Worm (Caenorhabditis elegans) whole organism, young adult: ENCODE data around the gene cpr-4.

Experiments
- B0336.3 ChIP-seq: fragments of 200-800 bp; sonication (Bioruptor generic); IDR thresholded peaks from 2 replicates; pipeline ENCODE4 v1.3.6; 2022; ENCODE audit warnings: missing genetic modification characterization, missing compliant biosample characterization
- D2030.7 ChIP-seq: fragments of 200-800 bp; sonication (Bioruptor generic); IDR thresholded peaks from 2 replicates; pipeline ENCODE4 v1.3.6; 2022; ENCODE audit warnings: missing genetic modification reagents, missing genetic modification characterization, missing compliant biosample characterization
- F23B12.7 ChIP-seq: sonication (generic microtip); optimal IDR thresholded peaks from 2 replicates; lab custom pipeline; 2017; ENCODE audit warnings: missing genetic modification characterization, mild to moderate bottlenecking, missing compliant biosample characterization, antibody characterized with exemption, moderate library complexity; ENCODE audit not compliant: insufficient read depth
- F39B2.1 ChIP-seq: fragments of 200-800 bp; sonication (Bioruptor generic); IDR thresholded peaks from 2 replicates; pipeline ENCODE4 v1.3.6; 2022; ENCODE audit warnings: missing genetic modification reagents, missing genetic modification characterization, missing compliant biosample characterization
- T26A5.8 ChIP-seq: sonication (generic microtip); optimal IDR thresholded peaks from 2 replicates; lab custom pipeline; 2016; ENCODE audit warnings: missing genetic modification characterization, missing compliant biosample characterization
- Y53G8AR.9 ChIP-seq: fragments of 200-800 bp; sonication (Bioruptor generic); conservative IDR thresholded peaks from 2 replicates; pipeline ENCODE4 v1.3.6; 2022; ENCODE audit warnings: missing genetic modification reagents, missing genetic modification characterization, missing compliant biosample characterization
- Y95B8A.8 ChIP-seq: fragments of 200-800 bp; sonication (Bioruptor generic); IDR thresholded peaks from 2 replicates; pipeline ENCODE4 v1.3.6; 2022; ENCODE audit warnings: missing genetic modification reagents, missing genetic modification characterization, missing compliant biosample characterization
- akir-1 ChIP-seq: fragments of 200-800 bp; sonication (Bioruptor generic); optimal IDR thresholded peaks from 2 replicates; lab custom pipeline; 2018; ENCODE audit warnings: mild to moderate bottlenecking, missing genetic modification characterization, moderate library complexity, missing compliant biosample characterization
- aptf-3 ChIP-seq: fragments of 200-800 bp; sonication (Bioruptor generic); IDR thresholded peaks from 2 replicates; pipeline ENCODE4 v1.3.6; 2022; ENCODE audit warnings: missing genetic modification characterization, missing compliant biosample characterization
- atf-7 ChIP-seq: sonication (generic microtip); optimal IDR thresholded peaks from 2 replicates; lab custom pipeline; 2017; ENCODE audit warnings: mild to moderate bottlenecking, missing genetic modification characterization, missing compliant biosample characterization
- bed-1 ChIP-seq: fragments of 200-800 bp; sonication (Bioruptor generic); IDR thresholded peaks from 2 replicates; pipeline ENCODE4 v1.3.6; 2022; ENCODE audit warnings: missing genetic modification reagents, missing genetic modification characterization, missing compliant biosample characterization
- cebp-1 ChIP-seq, 2 experiments: fragments of 200-800 bp in 1 of 2; sonication (Bioruptor generic) in 1 of 2; sonication (generic microtip) in 1 of 2; IDR thresholded peaks in 1 of 2; optimal IDR thresholded peaks in 1 of 2; 2 replicates each; pipeline versions ENCODE4 v1.3.6 to Lab custom; 2017 to 2022; ENCODE audit warnings: missing compliant biosample characterization in 2 of 2, missing genetic modification characterization in 2 of 2, mild to moderate bottlenecking in 1 of 2, missing genetic modification reagents in 1 of 2, moderate library complexity in 1 of 2
- cebp-2 ChIP-seq: fragments of 200-800 bp; sonication (Bioruptor generic); IDR thresholded peaks from 2 replicates; pipeline ENCODE4 v1.3.6; 2022; ENCODE audit warnings: missing genetic modification characterization, missing compliant biosample characterization
- egl-44 ChIP-seq: fragments of 200-800 bp; sonication (Bioruptor generic); IDR thresholded peaks from 2 replicates; pipeline ENCODE4 v1.3.6; 2022; ENCODE audit warnings: missing genetic modification reagents, missing genetic modification characterization, missing compliant biosample characterization
- him-1 ChIP-seq: sonication (generic microtip); optimal IDR thresholded peaks from 2 replicates; lab custom pipeline; 2016; ENCODE audit warnings: missing genotype, missing genetic modification reagents, missing genetic modification characterization, missing compliant biosample characterization
- hlh-26 ChIP-seq: fragments of 200-800 bp; sonication (Bioruptor generic); conservative IDR thresholded peaks from 2 replicates; pipeline ENCODE4 v1.3.6; 2022; ENCODE audit warnings: missing genetic modification reagents, missing genetic modification characterization, missing compliant biosample characterization
- hrde-1 ChIP-seq: sonication (generic microtip); optimal IDR thresholded peaks from 2 replicates; lab custom pipeline; 2016; ENCODE audit warnings: missing genetic modification characterization, mild to moderate bottlenecking, missing compliant biosample characterization, moderate library complexity, missing genotype, missing genetic modification reagents, borderline replicate concordance
- lag-1 ChIP-seq: fragments of 200-800 bp; sonication (Bioruptor generic); IDR thresholded peaks from 2 replicates; pipeline ENCODE4 v1.3.6; 2022; ENCODE audit warnings: missing genetic modification reagents, missing genetic modification characterization, missing compliant biosample characterization
- let-607 ChIP-seq, 2 experiments: fragments of 200-800 bp in 1 of 2; sonication (Bioruptor generic) in 1 of 2; sonication (generic microtip) in 1 of 2; optimal IDR thresholded peaks; 2 replicates each; lab custom pipeline; 2016 to 2018; ENCODE audit warnings: mild to moderate bottlenecking in 2 of 2, missing compliant biosample characterization in 2 of 2, missing genetic modification characterization in 2 of 2, moderate library complexity in 2 of 2, missing genotype in 1 of 2
- lsl-1 ChIP-seq: fragments of 200-800 bp; sonication (Bioruptor generic); optimal IDR thresholded peaks from 2 replicates; lab custom pipeline; 2018; ENCODE audit warnings: mild to moderate bottlenecking, missing genetic modification characterization, moderate library complexity, missing compliant biosample characterization
- lsy-27 ChIP-seq: sonication (generic microtip); optimal IDR thresholded peaks from 2 replicates; lab custom pipeline; 2017; ENCODE audit warnings: missing genetic modification characterization, mild to moderate bottlenecking, missing compliant biosample characterization, antibody characterized with exemption, missing genotype, borderline replicate concordance; ENCODE audit not compliant: insufficient read depth
- madf-3 ChIP-seq: fragments of 200-800 bp; sonication (Bioruptor generic); IDR thresholded peaks from 2 replicates; pipeline ENCODE4 v1.3.6; 2022; ENCODE audit warnings: missing genetic modification reagents, missing genetic modification characterization, missing compliant biosample characterization
- madf-6 ChIP-seq: fragments of 200-800 bp; sonication (Bioruptor generic); IDR thresholded peaks from 2 replicates; pipeline ENCODE4 v1.3.6; 2022; ENCODE audit warnings: missing genetic modification reagents, missing genetic modification characterization, missing compliant biosample characterization
- mcd-1 ChIP-seq: fragments of 200-800 bp; sonication (Bioruptor generic); IDR thresholded peaks from 2 replicates; pipeline ENCODE4 v1.3.6; 2022; ENCODE audit warnings: missing genetic modification reagents, missing genetic modification characterization, missing compliant biosample characterization
- nhr-80 ChIP-seq: sonication (generic microtip); optimal IDR thresholded peaks from 2 replicates; lab custom pipeline; 2016; ENCODE audit warnings: missing genetic modification characterization, missing compliant biosample characterization
- pbrm-1 ChIP-seq: fragments of 200-800 bp; sonication (Bioruptor generic); IDR thresholded peaks from 2 replicates; pipeline ENCODE4 v1.3.6; 2022; ENCODE audit warnings: missing genetic modification reagents, missing genetic modification characterization, missing compliant biosample characterization
- sdz-38 ChIP-seq: sonication (generic microtip); optimal IDR thresholded peaks from 2 replicates; lab custom pipeline; 2016; ENCODE audit warnings: missing genotype, missing genetic modification characterization, missing compliant biosample characterization
- snpc-1.3 ChIP-seq: sonication (generic microtip); optimal IDR thresholded peaks from 2 replicates; lab custom pipeline; 2017; ENCODE audit warnings: missing genetic modification characterization, mild to moderate bottlenecking, missing compliant biosample characterization, antibody characterized with exemption, moderate library complexity, missing genotype, missing genetic modification reagents; ENCODE audit not compliant: insufficient read depth
- snpc-4 ChIP-seq, 5 experiments: fragments of 150-350 bp in 1 of 5; sonication (generic microtip) in 4 of 5; optimal IDR thresholded peaks; 2 replicates each; lab custom pipeline; 2014 to 2018; ENCODE audit warnings: missing genetic modification characterization in 5 of 5, missing biosample characterization in 3 of 5, antibody characterized with exemption in 2 of 5, mild to moderate bottlenecking in 2 of 5, missing compliant biosample characterization in 2 of 5, missing genotype in 2 of 5, moderate library complexity in 2 of 5, missing genetic modification reagents in 1 of 5
- unc-62 ChIP-seq: fragments of 150-350 bp; optimal IDR thresholded peaks from 2 replicates; lab custom pipeline; 2014; ENCODE audit warnings: missing biosample characterization, missing genetic modification reagents, missing genetic modification characterization
- zim-3 ChIP-seq: sonication (generic microtip); optimal IDR thresholded peaks from 2 replicates; lab custom pipeline; 2017; ENCODE audit warnings: mild to moderate bottlenecking, missing genetic modification characterization, moderate library complexity, missing compliant biosample characterization
- ztf-22 ChIP-seq: fragments of 200-800 bp; sonication (Bioruptor generic); optimal IDR thresholded peaks from 2 replicates; lab custom pipeline; 2018; ENCODE audit warnings: mild to moderate bottlenecking, missing genetic modification characterization, moderate library complexity, missing compliant biosample characterization

The cpr-4 gene

DNA sequence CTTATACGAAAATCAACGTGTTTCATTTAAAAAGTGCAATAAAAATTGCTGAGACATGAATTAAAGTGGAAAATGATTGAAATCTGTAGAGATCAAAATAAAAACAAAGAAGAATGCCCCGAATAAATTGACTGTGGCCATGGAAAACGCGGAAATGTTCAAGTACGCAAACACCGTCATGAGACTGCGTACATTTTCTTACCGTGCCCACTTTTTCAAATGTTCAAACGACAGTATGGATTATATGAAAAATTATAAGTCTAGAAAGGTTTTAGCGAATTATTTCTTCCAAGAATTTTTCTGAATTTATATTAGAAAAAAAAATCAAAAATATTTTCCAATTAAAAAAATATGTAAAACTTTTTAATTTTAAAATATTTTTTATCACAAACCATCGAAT is 3.0 kb upstream of the cpr-4 start (continued):
- TF ChIP-seq Y95B8A.8 (GFP tag; lab: Robert Waterston, UW), result no peak
- no peak for TF ChIP-seq lsy-27
- TF ChIP-seq lsl-1, result peak; percentile 91
- no peak for TF ChIP-seq hlh-26 (GFP tag; lab: Robert Waterston, UW)
- TF ChIP-seq egl-44 (GFP tag; lab: Robert Waterston, UW), result no peak

DNA sequence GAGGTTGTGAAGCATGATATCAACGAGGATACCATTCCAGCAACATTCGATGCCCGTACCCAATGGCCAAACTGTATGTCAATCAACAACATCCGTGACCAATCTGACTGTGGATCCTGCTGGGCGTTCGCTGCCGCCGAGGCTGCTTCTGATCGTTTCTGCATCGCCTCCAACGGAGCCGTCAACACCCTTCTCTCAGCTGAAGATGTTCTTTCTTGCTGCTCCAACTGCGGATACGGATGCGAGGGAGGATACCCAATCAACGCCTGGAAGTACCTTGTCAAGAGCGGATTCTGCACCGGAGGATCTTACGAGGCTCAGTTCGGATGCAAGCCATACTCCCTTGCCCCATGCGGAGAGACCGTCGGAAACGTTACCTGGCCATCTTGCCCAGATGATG is 494 bp downstream of the cpr-4 start:
- TF ChIP-seq cebp-2 (0 out of 2 replicates have a peak, but pooled peaks have one; percentile 53), sdz-38 (tag; lab: Kevin White, UChicago) (no peak)
- TF ChIP-seq, all 124 proteins: peak for 1

DNA sequence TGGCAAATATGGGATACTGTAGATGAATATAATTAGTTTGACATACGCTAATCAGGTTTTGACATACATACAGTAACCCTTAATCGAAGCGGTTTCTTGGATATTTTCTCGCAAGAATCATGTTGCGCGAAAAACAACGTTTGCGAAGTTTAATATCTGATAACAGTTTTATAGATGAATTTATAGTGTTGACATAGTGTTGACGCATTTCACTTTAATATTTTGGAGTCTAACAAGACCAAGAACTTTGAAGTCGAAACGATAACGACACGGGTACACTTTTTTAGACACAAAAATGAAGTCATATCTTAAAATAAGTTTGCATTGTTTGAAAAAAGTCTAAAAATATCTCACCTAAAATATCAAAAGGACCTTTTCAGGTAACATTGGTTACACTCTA is 1.8 kb downstream of the cpr-4 start:
- TF ChIP-seq F39B2.1 (GFP tag; lab: Robert Waterston, UW) (no peak), nhr-80 (tag; lab: Kevin White, UChicago) (peak; percentile 23), Y53G8AR.9 (no peak), sdz-38 (tag; lab: Kevin White, UChicago) (no peak)

DNA sequence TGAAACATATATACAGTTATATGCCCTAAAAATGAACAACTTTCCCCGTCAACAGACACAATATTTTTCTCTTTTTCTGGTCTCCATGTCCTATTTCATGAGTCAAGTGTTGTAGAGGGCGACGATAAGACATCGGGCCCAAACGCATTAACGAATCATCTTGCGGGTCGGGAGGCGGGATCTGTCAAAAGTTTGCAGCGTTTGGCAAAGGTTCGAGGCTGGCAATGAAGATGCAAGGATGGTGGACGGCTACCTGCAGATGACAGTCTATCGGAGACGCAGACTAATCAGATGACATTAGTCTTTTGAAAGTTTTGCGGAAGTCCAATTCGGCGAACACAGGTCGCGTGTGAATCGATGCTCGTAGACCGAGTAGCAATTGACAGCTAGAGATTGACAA is 6.3 kb downstream of the cpr-4 start:
- TF ChIP-seq B0336.3, result no peak
- no peak for TF ChIP-seq mcd-1 (GFP tag; lab: Robert Waterston, UW)
- no peak for TF ChIP-seq lag-1 (GFP tag; lab: Robert Waterston, UW)
- TF ChIP-seq aptf-3, result no peak
- TF ChIP-seq hlh-26 (GFP tag; lab: Robert Waterston, UW), result no peak
- TF ChIP-seq bed-1 (GFP tag; lab: Robert Waterston, UW), result no peak
- no peak for TF ChIP-seq unc-62 (GFP tag; lab: Kevin White, UChicago)
- no peak for TF ChIP-seq lsl-1
- no peak for TF ChIP-seq F23B12.7
- no peak for TF ChIP-seq hrde-1 (tag; lab: Kevin White, UChicago)
- TF ChIP-seq let-607 (tag; optimal IDR thresholded peaks at IDR 0.05; lab: Kevin White, UChicago), result no peak

DNA sequence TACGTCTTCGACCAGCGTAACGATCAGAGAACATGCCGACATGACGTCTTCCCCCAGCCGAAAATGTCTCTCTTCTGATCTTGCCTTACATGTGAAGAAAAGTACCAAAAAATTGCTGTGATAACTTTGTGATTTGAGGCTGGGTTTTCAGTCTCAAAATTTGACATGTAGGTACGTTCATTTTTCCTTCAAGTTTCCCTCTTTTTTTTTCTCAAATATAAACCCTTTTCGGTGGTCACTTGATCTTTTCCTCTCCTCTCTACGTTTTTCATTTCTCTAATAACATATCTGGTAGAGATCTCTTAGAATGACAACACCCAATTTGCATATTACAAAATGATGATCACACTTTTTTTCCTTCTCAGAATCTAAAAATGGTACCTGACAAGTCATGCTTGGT is 7.4 kb downstream of the cpr-4 start, which contains the start of gene nhr-37:
Gene nhr-37, plus strand, starts transcription at position 301 of the 400 bp plus-strand sequence.
- TF ChIP-seq zim-3 (tag; lab: Kevin White, UChicago), result no peak
- no peak for TF ChIP-seq atf-7 (tag; lab: Kevin White, UChicago)
- no peak for TF ChIP-seq mcd-1 (GFP tag; lab: Robert Waterston, UW)
- no peak for TF ChIP-seq madf-3 (GFP tag; lab: Robert Waterston, UW)
- no peak for TF ChIP-seq ztf-22 (GFP tag; lab: Kevin White, UChicago)
- no peak for TF ChIP-seq madf-6 (GFP tag; lab: Robert Waterston, UW)
- TF ChIP-seq cebp-2, result no peak
- no peak for TF ChIP-seq T26A5.8
- no peak for TF ChIP-seq let-607 (tag; optimal IDR thresholded peaks at IDR 0.05; lab: Kevin White, UChicago)
- TF ChIP-seq akir-1 (GFP tag; lab: Kevin White, UChicago), result no peak
- no peak for TF ChIP-seq cebp-1 (GFP tag; IDR thresholded peaks at IDR 0.05; lab: Robert Waterston, UW)
- TF ChIP-seq cebp-1 (tag; optimal IDR thresholded peaks at IDR 0.05; lab: Kevin White, UChicago), result no peak
- TF ChIP-seq snpc-4 (GFP tag; optimal IDR thresholded peaks at IDR 0.05; lab: Kevin White, UChicago), result no peak
- TF ChIP-seq snpc-4 (tag; optimal IDR thresholded peaks at IDR 0.05; lab: Kevin White, UChicago), result no peak
- TF ChIP-seq pbrm-1 (GFP tag; lab: Robert Waterston, UW), result no peak
- no peak for TF ChIP-seq him-1 (tag; lab: Kevin White, UChicago)
- TF ChIP-seq D2030.7 (GFP tag; lab: Robert Waterston, UW), result no peak
- no peak for TF ChIP-seq snpc-1.3 (tag; lab: Kevin White, UChicago)
